Worm (Caenorhabditis elegans): ENCODE data around the gene fipr-16.

- no peak for TF ChIP-seq lin-13 (GFP tag; optimal IDR thresholded peaks at IDR 0.05)
- no peak for TF ChIP-seq elt-1 (tag; optimal IDR thresholded peaks at IDR 0.05)
- TF ChIP-seq egl-27 (tag; optimal IDR thresholded peaks at IDR 0.05), result peak; percentile 15
- TF ChIP-seq crh-2 (tag; optimal IDR thresholded peaks at IDR 0.05), result no peak
These were observed 16.5 kb downstream of the fipr-16 start for ce11 chrIII:8574299-8574698.
